Worm (Caenorhabditis elegans) whole organism, L4 larva: ENCODE results near the gene srz-32.

Experiments used
- F37D6.2 ChIP-seq: sonication (generic microtip); optimal IDR thresholded peaks from 2 replicates; lab custom pipeline; 2016; ENCODE audit warnings: mild to moderate bottlenecking, missing genetic modification characterization, missing compliant biosample characterization
- R02D3.7 ChIP-seq: fragments of 150-350 bp; sonication (generic microtip); optimal IDR thresholded peaks from 3 replicates; lab custom pipeline; 2014; ENCODE audit warnings: missing biosample characterization, missing genetic modification characterization
- ceh-82 ChIP-seq: sonication (generic microtip); optimal IDR thresholded peaks from 2 replicates; lab custom pipeline; 2017; ENCODE audit warnings: missing biosample characterization, missing genetic modification characterization
- dve-1 ChIP-seq: sonication (generic microtip); optimal IDR thresholded peaks from 2 replicates; lab custom pipeline; 2017; ENCODE audit warnings: antibody characterized with exemption, mild to moderate bottlenecking, missing genetic modification characterization, missing compliant biosample characterization; ENCODE audit not compliant: insufficient read depth
- jun-1 ChIP-seq: fragments of 150-350 bp; optimal IDR thresholded peaks from 2 replicates; lab custom pipeline; 2014; ENCODE audit warnings: missing biosample characterization, missing genetic modification reagents, missing genetic modification characterization
- lin-38 ChIP-seq: fragments of 200-800 bp; sonication (Bioruptor generic); IDR thresholded peaks from 2 replicates; pipeline ENCODE4 v1.3.6; 2022; ENCODE audit warnings: missing genetic modification reagents, missing genetic modification characterization, missing compliant biosample characterization
- nhr-11 ChIP-seq: fragments of 150-350 bp; optimal IDR thresholded peaks from 2 replicates; lab custom pipeline; 2014; ENCODE audit warnings: missing biosample characterization, missing genetic modification characterization
- nhr-25 ChIP-seq: sonication (generic microtip); optimal IDR thresholded peaks from 2 replicates; lab custom pipeline; 2017; ENCODE audit warnings: missing genetic modification characterization, mild to moderate bottlenecking, missing compliant biosample characterization, antibody characterized with exemption, moderate library complexity, borderline replicate concordance; ENCODE audit not compliant: insufficient read depth
- pha-4 ChIP-seq, 2 experiments: fragments of 150-350 bp in 1 of 2; fragments of 200-800 bp in 1 of 2; sonication (Bioruptor generic) in 1 of 2; IDR thresholded peaks in 1 of 2; optimal IDR thresholded peaks in 1 of 2; 2 replicates each; pipeline versions ENCODE4 v1.3.6 to Lab custom; 2014 to 2022; ENCODE audit warnings: missing genetic modification characterization in 2 of 2, missing genetic modification reagents in 2 of 2, missing biosample characterization in 1 of 2, missing compliant biosample characterization in 1 of 2
- tag-97 ChIP-seq: fragments of 200-800 bp; sonication (Bioruptor generic); IDR thresholded peaks from 2 replicates; pipeline ENCODE4 v1.3.6; 2022; ENCODE audit warnings: missing genetic modification characterization, missing compliant biosample characterization
- unc-62 ChIP-seq, 3 experiments: fragments of 150-350 bp in 1 of 3; sonication (generic microtip); optimal IDR thresholded peaks in 2 of 3; peaks in 1 of 3; 1 replicate in 1 of 3; 2 replicates in 2 of 3; lab custom pipeline; 2014 to 2017; ENCODE audit warnings: missing biosample characterization in 3 of 3, missing genetic modification characterization in 3 of 3, missing genetic modification reagents in 3 of 3, missing genotype in 1 of 3
- ztf-11 ChIP-seq: fragments of 150-350 bp; optimal IDR thresholded peaks from 2 replicates; lab custom pipeline; 2014; ENCODE audit warnings: missing biosample characterization, missing genetic modification characterization

DNA sequence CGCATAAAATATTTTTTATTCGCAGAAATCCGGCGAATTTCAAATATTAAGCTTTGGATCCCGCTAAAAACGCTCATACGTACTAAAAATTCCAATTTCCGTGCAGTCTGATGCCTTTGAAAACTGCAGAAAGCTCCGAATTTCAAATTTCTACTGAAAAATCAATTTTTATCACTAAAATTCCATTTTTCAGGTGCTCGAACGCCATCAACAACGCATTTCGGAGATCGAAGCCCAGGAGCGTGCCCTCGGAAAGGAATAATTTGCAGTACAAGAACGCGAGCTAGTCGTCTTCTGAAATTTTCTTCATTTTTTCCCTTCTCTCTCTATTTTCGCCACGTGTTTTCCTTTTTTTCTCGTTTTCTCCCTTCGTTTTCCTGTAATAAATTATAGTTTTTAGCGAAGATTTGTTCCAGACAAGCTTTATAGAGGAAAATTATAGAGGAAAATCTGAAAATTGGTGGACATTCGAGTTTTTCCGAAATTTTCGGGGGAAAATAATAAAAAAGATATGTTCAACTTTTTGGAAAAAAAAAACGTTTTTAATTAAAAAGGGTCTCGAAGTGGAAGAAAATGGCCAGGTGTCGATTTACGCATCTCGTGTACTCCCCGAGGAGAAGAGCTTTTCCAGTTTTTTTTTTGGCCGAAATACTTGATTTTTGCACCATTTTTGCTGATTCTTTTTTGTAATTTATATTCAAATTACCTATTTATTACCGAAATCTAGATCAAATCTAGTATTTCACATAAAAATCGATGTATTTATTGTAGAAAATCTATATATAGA is 49.4 kb upstream of the srz-32 start:
- TF ChIP-seq pha-4 (GFP tag; IDR thresholded peaks at IDR 0.05; lab: Robert Waterston, UW) (no peak), pha-4 (tag; optimal IDR thresholded peaks at IDR 0.05; lab: Kevin White, UChicago) (no peak), ceh-82 (tag; lab: Kevin White, UChicago) (no peak), nhr-25 (tag; lab: Kevin White, UChicago) (no peak), ztf-11 (tag; lab: Kevin White, UChicago) (no peak), unc-62 (GFP tag; optimal IDR thresholded peaks at IDR 0.05 in 1 of 2; lab: Kevin White, UChicago) (peak in 1 of 2 experiments; percentile 92), unc-62 (tag; optimal IDR thresholded peaks at IDR 0.05; lab: Kevin White, UChicago) (no peak), R02D3.7 (tag; lab: Kevin White, UChicago) (peak; percentile 22), jun-1 (tag; lab: Kevin White, UChicago) (no peak), dve-1 (no peak), nhr-11 (tag; lab: Kevin White, UChicago) (no peak), lin-38 (GFP tag; lab: Robert Waterston, UW) (peak; percentile 32; the same call in 1 of the 2 replicates), tag-97 (GFP tag; lab: Robert Waterston, UW) (no peak), F37D6.2 (no peak)
